Worm (Caenorhabditis elegans) whole organism, midembryonic: ENCODE measurements around the gene pqn-62.

Experiments used
- T22C8.4 ChIP-seq: fragments of 200-800 bp; sonication (Bioruptor generic); IDR thresholded peaks from 2 replicates; pipeline ENCODE4 v1.3.6; 2022; ENCODE audit warnings: missing genetic modification characterization, missing compliant biosample characterization
- cog-1 ChIP-seq: sonication (generic microtip); optimal IDR thresholded peaks from 2 replicates; lab custom pipeline; 2016; ENCODE audit warnings: missing genetic modification characterization, missing compliant biosample characterization
- flt-1 ChIP-seq: fragments of 200-800 bp; sonication (Bioruptor generic); IDR thresholded peaks from 2 replicates; pipeline ENCODE4 v1.3.6; 2022; ENCODE audit warnings: missing genetic modification characterization, missing compliant biosample characterization
- klf-2 ChIP-seq: fragments of 200-800 bp; sonication (Bioruptor generic); conservative IDR thresholded peaks from 2 replicates; pipeline ENCODE4 v1.3.6; 2022; ENCODE audit warnings: missing genetic modification reagents, missing genetic modification characterization, missing compliant biosample characterization
- ref-1 ChIP-seq: fragments of 200-800 bp; sonication (Bioruptor generic); conservative IDR thresholded peaks from 2 replicates; pipeline ENCODE4 v1.3.6; 2022; ENCODE audit warnings: missing genetic modification reagents, missing genetic modification characterization, missing compliant biosample characterization
- ztf-23 ChIP-seq: fragments of 200-800 bp; sonication (Bioruptor generic); IDR thresholded peaks from 2 replicates; pipeline ENCODE4 v1.3.6; 2022; ENCODE audit warnings: missing genetic modification reagents, missing genetic modification characterization, missing compliant biosample characterization
- ztf-29 ChIP-seq: fragments of 200-800 bp; sonication (Bioruptor generic); IDR thresholded peaks from 2 replicates; pipeline ENCODE4 v1.3.6; 2022; ENCODE audit warnings: missing genetic modification reagents, missing genetic modification characterization, missing compliant biosample characterization

DNA sequence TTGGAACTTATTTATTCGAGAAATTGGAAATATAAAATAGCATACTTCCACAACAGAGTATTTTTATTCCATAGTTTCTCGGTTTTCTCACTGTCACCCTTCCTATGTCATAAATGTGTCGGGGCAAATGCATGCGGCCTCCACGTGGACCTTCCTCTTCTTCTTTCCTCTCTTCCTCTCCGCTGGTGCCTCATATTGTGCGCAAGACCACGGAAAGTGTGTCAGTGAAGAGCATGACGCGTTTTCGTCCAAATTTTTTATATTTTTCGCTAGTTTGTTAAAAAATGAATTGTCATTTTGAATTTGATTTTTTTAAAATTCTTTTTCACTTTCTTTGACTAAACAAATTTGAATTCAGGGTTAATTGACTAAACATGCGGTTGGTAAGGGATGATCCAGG, 30.9 kb upstream of the pqn-62 start, which contains the start of gene mans-3:
- peak; percentile 82 for TF ChIP-seq cog-1 (tag; lab: Kevin White, UChicago)
- TF ChIP-seq klf-2 = peak; percentile 33; the same call in 1 of the 2 replicates
- TF ChIP-seq flt-1 (GFP tag; lab: Robert Waterston, UW) = peak; percentile 75
- peak; percentile 84 for TF ChIP-seq ztf-23 (GFP tag; lab: Robert Waterston, UW)
- no peak for TF ChIP-seq T22C8.4 (GFP tag; lab: Robert Waterston, UW)
- TF ChIP-seq ref-1 (GFP tag; lab: Robert Waterston, UW) = 0 out of 2 replicates have a peak, but pooled peaks have one; percentile 51
- 0 out of 2 replicates have a peak, but pooled peaks have one; percentile 44 for TF ChIP-seq ztf-29 (GFP tag; lab: Robert Waterston, UW)
